Worm (Caenorhabditis elegans) whole organism, L1 larva: ENCODE results near the gene pgl-3.

Experiments
- aly-2 ChIP-seq: fragments of 150-350 bp; optimal IDR thresholded peaks from 2 replicates; lab custom pipeline; 2014; ENCODE audit warnings: missing biosample characterization, missing genetic modification characterization
- ceh-8 ChIP-seq: fragments of 200-800 bp; sonication (Bioruptor generic); optimal IDR thresholded peaks from 2 replicates; lab custom pipeline; 2018; ENCODE audit warnings: mild to moderate bottlenecking, missing genetic modification characterization, moderate library complexity, missing compliant biosample characterization
- ceh-88 ChIP-seq: fragments of 200-800 bp; sonication (Bioruptor generic); IDR thresholded peaks from 2 replicates; pipeline ENCODE4 v1.3.6; 2022; ENCODE audit warnings: missing genetic modification characterization, missing compliant biosample characterization
- ceh-90 ChIP-seq: sonication (generic microtip); optimal IDR thresholded peaks from 2 replicates; lab custom pipeline; 2016; ENCODE audit warnings: missing genetic modification characterization, missing compliant biosample characterization
- dsc-1 ChIP-seq: sonication (generic microtip); optimal IDR thresholded peaks from 2 replicates; lab custom pipeline; 2016; ENCODE audit warnings: mild to moderate bottlenecking, missing genetic modification characterization, missing compliant biosample characterization
- efl-1 ChIP-seq, 4 experiments: fragments of 150-350 bp; optimal IDR thresholded peaks in 3 of 4; peaks in 1 of 4; 1 replicate in 1 of 4; 2 replicates in 3 of 4; lab custom pipeline; 2014; ENCODE audit warnings: missing biosample characterization in 2 of 4, missing genetic modification characterization in 2 of 4, missing genetic modification reagents in 2 of 4
- egl-13 ChIP-seq: sonication (generic microtip); optimal IDR thresholded peaks from 2 replicates; lab custom pipeline; 2016; ENCODE audit warnings: missing genotype, missing genetic modification reagents, missing genetic modification characterization, missing compliant biosample characterization
- elt-2 ChIP-seq: sonication (generic microtip); optimal IDR thresholded peaks from 2 replicates; lab custom pipeline; 2016; ENCODE audit warnings: missing genetic modification characterization, mild to moderate bottlenecking, inconsistent platforms, missing compliant biosample characterization, missing genetic modification reagents
- ets-5 ChIP-seq: fragments of 200-800 bp; sonication (Bioruptor generic); IDR thresholded peaks from 2 replicates; pipeline ENCODE4 v1.3.6; 2022; ENCODE audit warnings: missing genetic modification characterization, missing compliant biosample characterization
- fkh-10 ChIP-seq: sonication (generic microtip); optimal IDR thresholded peaks from 2 replicates; lab custom pipeline; 2017; ENCODE audit warnings: missing biosample characterization, missing genetic modification reagents, missing genetic modification characterization
- hlh-17 ChIP-seq: fragments of 200-800 bp; sonication (Bioruptor generic); optimal IDR thresholded peaks from 2 replicates; lab custom pipeline; 2018; ENCODE audit warnings: missing genetic modification characterization, mild to moderate bottlenecking, missing compliant biosample characterization, moderate library complexity, borderline replicate concordance
- hlh-4 ChIP-seq: sonication (generic microtip); optimal IDR thresholded peaks from 2 replicates; lab custom pipeline; 2016; ENCODE audit warnings: mild to moderate bottlenecking, missing genetic modification characterization, missing compliant biosample characterization
- isw-1 ChIP-seq: fragments of 200-800 bp; sonication (Bioruptor generic); IDR thresholded peaks from 2 replicates; pipeline ENCODE4 v1.3.6; 2022; ENCODE audit warnings: missing genetic modification characterization, missing compliant biosample characterization
- jun-1 ChIP-seq: fragments of 150-350 bp; optimal IDR thresholded peaks from 2 replicates; lab custom pipeline; 2014; ENCODE audit warnings: missing biosample characterization, missing genetic modification reagents, missing genetic modification characterization
- lin-13 ChIP-seq: fragments of 150-350 bp; optimal IDR thresholded peaks from 2 replicates; lab custom pipeline; 2014; ENCODE audit warnings: missing biosample characterization, missing genetic modification reagents, missing genetic modification characterization
- lin-35 ChIP-seq, 2 experiments: fragments of 150-350 bp; optimal IDR thresholded peaks; 2 replicates each; lab custom pipeline; 2014; ENCODE audit warnings: missing biosample characterization in 2 of 2, missing genetic modification characterization in 2 of 2, missing genetic modification reagents in 2 of 2
- lir-3 ChIP-seq: sonication (generic microtip); optimal IDR thresholded peaks from 2 replicates; lab custom pipeline; 2016; ENCODE audit warnings: mild to moderate bottlenecking, missing genetic modification characterization, moderate library complexity, missing compliant biosample characterization; ENCODE audit not compliant: poor library complexity
- nhr-11 ChIP-seq: fragments of 150-350 bp; optimal IDR thresholded peaks from 2 replicates; lab custom pipeline; 2014; ENCODE audit warnings: missing biosample characterization, missing genetic modification characterization
- nhr-12 ChIP-seq: sonication (generic microtip); optimal IDR thresholded peaks from 2 replicates; lab custom pipeline; 2017; ENCODE audit warnings: missing biosample characterization, missing genetic modification characterization
- nhr-19 ChIP-seq: fragments of 200-800 bp; sonication (Bioruptor generic); conservative IDR thresholded peaks from 2 replicates; pipeline ENCODE4 v1.3.6; 2022; ENCODE audit warnings: missing genetic modification characterization, missing compliant biosample characterization
- nhr-20 ChIP-seq: sonication (generic microtip); optimal IDR thresholded peaks from 2 replicates; lab custom pipeline; 2016; ENCODE audit warnings: mild to moderate bottlenecking, missing genetic modification characterization, missing compliant biosample characterization
- nhr-237 ChIP-seq: fragments of 150-350 bp; optimal IDR thresholded peaks from 2 replicates; lab custom pipeline; 2014; ENCODE audit warnings: missing biosample characterization, missing genetic modification characterization
- nhr-28 ChIP-seq: fragments of 150-350 bp; optimal IDR thresholded peaks from 2 replicates; lab custom pipeline; 2014; ENCODE audit warnings: missing biosample characterization, missing genetic modification characterization
- nhr-47 ChIP-seq: sonication (generic microtip); optimal IDR thresholded peaks from 2 replicates; lab custom pipeline; 2016; ENCODE audit warnings: mild to moderate bottlenecking, missing genetic modification characterization, moderate library complexity, missing compliant biosample characterization
- nhr-76 ChIP-seq: sonication (generic microtip); optimal IDR thresholded peaks from 2 replicates; lab custom pipeline; 2017; ENCODE audit warnings: missing biosample characterization, missing genetic modification characterization
- nhr-77 ChIP-seq: fragments of 150-350 bp; optimal IDR thresholded peaks from 2 replicates; lab custom pipeline; 2014; ENCODE audit warnings: missing biosample characterization, missing genetic modification characterization
- nhr-85 ChIP-seq: sonication (generic microtip); peaks from one replicate; lab custom pipeline; 2016; ENCODE audit warnings: missing genetic modification characterization, inconsistent platforms, missing compliant biosample characterization
- nhr-90 ChIP-seq: sonication (generic microtip); optimal IDR thresholded peaks from 2 replicates; lab custom pipeline; 2016; ENCODE audit warnings: mild to moderate bottlenecking, missing genetic modification characterization, missing compliant biosample characterization; ENCODE audit not compliant: poor library complexity
- rnt-1 ChIP-seq: sonication (generic microtip); optimal IDR thresholded peaks from 2 replicates; lab custom pipeline; 2016; ENCODE audit warnings: mild to moderate bottlenecking, missing genetic modification characterization, moderate library complexity, missing compliant biosample characterization
- snpc-4 ChIP-seq: fragments of 150-350 bp; optimal IDR thresholded peaks from 2 replicates; lab custom pipeline; 2014; ENCODE audit warnings: missing biosample characterization, missing genetic modification characterization
- sox-4 ChIP-seq: sonication (generic microtip); optimal IDR thresholded peaks from 2 replicates; lab custom pipeline; 2016; ENCODE audit warnings: missing genetic modification characterization, missing compliant biosample characterization
- sptf-1 ChIP-seq: fragments of 150-350 bp; optimal IDR thresholded peaks from 2 replicates; lab custom pipeline; 2014; ENCODE audit warnings: missing biosample characterization, missing genetic modification characterization
- sup-37 ChIP-seq: fragments of 200-800 bp; sonication (Bioruptor generic); optimal IDR thresholded peaks from 2 replicates; lab custom pipeline; 2018; ENCODE audit warnings: mild to moderate bottlenecking, missing genetic modification characterization, missing compliant biosample characterization
- tlp-1 ChIP-seq: fragments of 150-350 bp; optimal IDR thresholded peaks from 2 replicates; lab custom pipeline; 2014; ENCODE audit warnings: missing biosample characterization, missing genetic modification characterization
- unc-62 ChIP-seq: fragments of 150-350 bp; optimal IDR thresholded peaks from 2 replicates; lab custom pipeline; 2014; ENCODE audit warnings: missing biosample characterization, missing genetic modification reagents, missing genetic modification characterization
- xbp-1 ChIP-seq: sonication (generic microtip); optimal IDR thresholded peaks from 2 replicates; lab custom pipeline; 2016; ENCODE audit warnings: missing genetic modification characterization, missing compliant biosample characterization
- ztf-11 ChIP-seq, 2 experiments: sonication (generic microtip); optimal IDR thresholded peaks; 2 replicates each; lab custom pipeline; 2016 to 2017; ENCODE audit warnings: missing genetic modification characterization in 2 of 2, missing biosample characterization in 1 of 2, missing compliant biosample characterization in 1 of 2
- ztf-4 ChIP-seq: fragments of 150-350 bp; optimal IDR thresholded peaks from 2 replicates; lab custom pipeline; 2014; ENCODE audit warnings: missing biosample characterization, missing genetic modification characterization

Gene pgl-3

ce11 chrV:4755308-4756029 is at the start of gene pgl-3:
Gene pgl-3 (plus strand): TSS chrV:4755979.
- TF ChIP-seq nhr-11 (no peak), efl-1 (optimal IDR thresholded peaks at IDR 0.05; lab: Kevin White, UChicago) (peak in 1 of 2 experiments; percentile 14), efl-1 (GFP tag; optimal IDR thresholded peaks at IDR 0.05 in 1 of 2; lab: Kevin White, UChicago) (no peak), ceh-88 (GFP tag; lab: Robert Waterston, UW) (no peak), nhr-237 (no peak)

ce11 chrV:4707646-4708045 is 48.1 kb upstream of the pgl-3 start:
- TF ChIP-seq xbp-1 (no peak), lin-13 (GFP tag; lab: Kevin White, UChicago) (no peak), egl-13 (tag; lab: Kevin White, UChicago) (no peak), jun-1 (no peak), nhr-19 (GFP tag; lab: Robert Waterston, UW) (no peak), ceh-8 (GFP tag; lab: Kevin White, UChicago) (no peak), efl-1 (optimal IDR thresholded peaks at IDR 0.05; lab: Kevin White, UChicago) (no peak), efl-1 (GFP tag; optimal IDR thresholded peaks at IDR 0.05 in 1 of 2; lab: Kevin White, UChicago) (no peak), fkh-10 (GFP tag; lab: Kevin White, UChicago) (no peak), hlh-4 (tag; lab: Kevin White, UChicago) (peak; percentile 96), isw-1 (GFP tag; lab: Robert Waterston, UW) (no peak), nhr-28 (tag; lab: Kevin White, UChicago) (no peak), elt-2 (tag; lab: Kevin White, UChicago) (no peak), nhr-12 (tag; lab: Kevin White, UChicago) (no peak), sup-37 (GFP tag; lab: Kevin White, UChicago) (no peak), snpc-4 (tag; lab: Kevin White, UChicago) (no peak), nhr-47 (tag; lab: Kevin White, UChicago) (peak; percentile 2)
- TF ChIP-seq, all 84 proteins: peak for 2

- no peak for TF ChIP-seq efl-1 (optimal IDR thresholded peaks at IDR 0.05; lab: Kevin White, UChicago)
- peak in 1 of 2 experiments; percentile 62 for TF ChIP-seq efl-1 (GFP tag; optimal IDR thresholded peaks at IDR 0.05 in 1 of 2; lab: Kevin White, UChicago)
- no peak for TF ChIP-seq tlp-1 (tag; lab: Kevin White, UChicago)
These were observed 45.3 kb upstream of the pgl-3 start, which contains the start of gene oac-24 for ce11 chrV:4710464-4710863. Gene oac-24 (plus strand): TSS chrV:4710764.

- no peak for TF ChIP-seq sptf-1 (tag; lab: Kevin White, UChicago)
- TF ChIP-seq lin-35 (GFP tag; optimal IDR thresholded peaks at IDR 0.05; lab: Kevin White, UChicago), result peak in 1 of 2 experiments; percentile 7
- no peak for TF ChIP-seq efl-1 (optimal IDR thresholded peaks at IDR 0.05; lab: Kevin White, UChicago)
- peak in 1 of 2 experiments; percentile 66 for TF ChIP-seq efl-1 (GFP tag; optimal IDR thresholded peaks at IDR 0.05 in 1 of 2; lab: Kevin White, UChicago)
- TF ChIP-seq elt-2 (tag; lab: Kevin White, UChicago), result peak; percentile 51
- peak; percentile 8 for TF ChIP-seq nhr-90 (tag; lab: Kevin White, UChicago)
- peak; percentile 31 for TF ChIP-seq nhr-85 (tag; lab: Kevin White, UChicago)
- no peak for TF ChIP-seq ets-5 (GFP tag; lab: Robert Waterston, UW)
- no peak for TF ChIP-seq snpc-4 (tag; lab: Kevin White, UChicago)
- peak; percentile 42 for TF ChIP-seq nhr-20
These were observed 35.8 kb upstream of the pgl-3 start, which contains the start of gene prx-6 for ce11 chrV:4719965-4720364. Gene prx-6 (minus strand): TSS chrV:4720093.

ce11 chrV:4720884-4721464 is 34.8 kb upstream of the pgl-3 start:
- TF ChIP-seq elt-2 (tag; lab: Kevin White, UChicago) (peak; percentile 54), efl-1 (optimal IDR thresholded peaks at IDR 0.05; lab: Kevin White, UChicago) (no peak), efl-1 (GFP tag; optimal IDR thresholded peaks at IDR 0.05 in 1 of 2; lab: Kevin White, UChicago) (peak in 1 of 2 experiments; percentile 27), lin-35 (GFP tag; optimal IDR thresholded peaks at IDR 0.05; lab: Kevin White, UChicago) (peak in 1 of 2 experiments; percentile 44), nhr-76 (no peak)
- TF ChIP-seq, all 84 proteins: peak for 3

ce11 chrV:4722314-4722713 is 33.5 kb upstream of the pgl-3 start, which contains the start of gene F39G3.5:
Gene F39G3.5 (plus strand): TSS chrV:4722614.
- TF ChIP-seq unc-62 (GFP tag; lab: Kevin White, UChicago) (no peak), lir-3 (no peak), egl-13 (tag; lab: Kevin White, UChicago) (no peak), hlh-17 (GFP tag; lab: Kevin White, UChicago) (no peak), sox-4 (tag; lab: Kevin White, UChicago) (no peak), nhr-12 (tag; lab: Kevin White, UChicago) (no peak), nhr-77 (tag; lab: Kevin White, UChicago) (no peak), aly-2 (no peak), rnt-1 (tag; lab: Kevin White, UChicago) (no peak), dsc-1 (tag; lab: Kevin White, UChicago) (no peak), ztf-4 (tag; lab: Kevin White, UChicago) (no peak), ceh-90 (tag; lab: Kevin White, UChicago) (no peak), ztf-11 (tag; optimal IDR thresholded peaks at IDR 0.05; lab: Kevin White, UChicago) (no peak), elt-2 (tag; lab: Kevin White, UChicago) (no peak)
